Fruit fly (Drosophila melanogaster) whole organism, adult: ENCODE measurements around the gene eIF3l.

Experiments
- CG11617 ChIP-seq: fragments of 200-800 bp; sonication (Bioruptor generic); optimal IDR thresholded peaks from 2 replicates; lab custom pipeline; 2017; ENCODE audit warnings: mild to moderate bottlenecking, missing biosample characterization, missing genetic modification reagents, missing genetic modification characterization
- CG12768 ChIP-seq: fragments of 200-800 bp; sonication (Bioruptor generic); optimal IDR thresholded peaks from 2 replicates; lab custom pipeline; 2017; ENCODE audit warnings: missing biosample characterization, missing genetic modification characterization, mild to moderate bottlenecking, moderate library complexity, missing genetic modification reagents
- CG14711 ChIP-seq: fragments of 200-800 bp; sonication (Bioruptor generic); optimal IDR thresholded peaks from 2 replicates; lab custom pipeline; 2018; ENCODE audit warnings: missing biosample characterization, mild to moderate bottlenecking, missing genetic modification characterization, moderate library complexity
- CG1620 ChIP-seq: fragments of 200-800 bp; sonication (Bioruptor generic); optimal IDR thresholded peaks from 2 replicates; lab custom pipeline; 2016; ENCODE audit warnings: missing biosample characterization, missing genetic modification characterization
- CG33017 ChIP-seq: fragments of 200-800 bp; sonication (Bioruptor generic); optimal IDR thresholded peaks from 2 replicates; lab custom pipeline; 2018; ENCODE audit warnings: missing biosample characterization, mild to moderate bottlenecking, missing genetic modification characterization, moderate library complexity
- CG5204 ChIP-seq: fragments of 200-800 bp; sonication (Bioruptor generic); optimal IDR thresholded peaks from 2 replicates; lab custom pipeline; 2016; ENCODE audit warnings: missing biosample characterization, missing genetic modification characterization
- CG7045 ChIP-seq: fragments of 200-800 bp; sonication (Bioruptor generic); optimal IDR thresholded peaks from 2 replicates; lab custom pipeline; 2017; ENCODE audit warnings: missing biosample characterization, mild to moderate bottlenecking, missing genetic modification characterization
- CG7101 ChIP-seq: fragments of 200-800 bp; sonication (Bioruptor generic); optimal IDR thresholded peaks from 2 replicates; lab custom pipeline; 2018; ENCODE audit warnings: missing biosample characterization, mild to moderate bottlenecking, missing genetic modification characterization, moderate library complexity
- Clk ChIP-seq: fragments of 200-800 bp; sonication (Bioruptor generic); optimal IDR thresholded peaks from 2 replicates; lab custom pipeline; 2017; ENCODE audit warnings: missing biosample characterization, missing genetic modification characterization
- Crg-1 ChIP-seq: fragments of 200-800 bp; sonication (Bioruptor generic); optimal IDR thresholded peaks from 2 replicates; lab custom pipeline; 2016; ENCODE audit warnings: missing biosample characterization, missing genetic modification characterization
- Hr96 ChIP-seq: fragments of 200-800 bp; sonication (Bioruptor generic); optimal IDR thresholded peaks from 2 replicates; lab custom pipeline; 2016; ENCODE audit warnings: missing biosample characterization, missing genetic modification characterization
- Mnt ChIP-seq: fragments of 200-800 bp; sonication (Bioruptor generic); optimal IDR thresholded peaks from 2 replicates; lab custom pipeline; 2016; ENCODE audit warnings: missing biosample characterization, mild to moderate bottlenecking, missing genetic modification characterization
- bab1 ChIP-seq: fragments of 200-800 bp; sonication (Bioruptor generic); optimal IDR thresholded peaks from 3 replicates; lab custom pipeline; 2019; ENCODE audit warnings: missing biosample characterization, mild to moderate bottlenecking, missing genetic modification characterization, moderate library complexity
- cic ChIP-seq: fragments of 200-800 bp; sonication (Bioruptor generic); optimal IDR thresholded peaks from 2 replicates; lab custom pipeline; 2017; ENCODE audit warnings: missing biosample characterization, mild to moderate bottlenecking, missing genetic modification characterization, moderate library complexity
- cnc ChIP-seq, 2 experiments: fragments of >200 bp; optimal IDR thresholded peaks; 2 replicates each; lab custom pipeline; 2017
- kay ChIP-seq: fragments of 200-800 bp; sonication (Bioruptor generic); peaks from one replicate; lab custom pipeline; 2016; ENCODE audit warnings: missing biosample characterization, missing genetic modification characterization, borderline replicate concordance
- ovo ChIP-seq: fragments of 200-800 bp; sonication (Bioruptor generic); optimal IDR thresholded peaks from 2 replicates; lab custom pipeline; 2016; ENCODE audit warnings: missing biosample characterization, missing genetic modification characterization
- pad ChIP-seq: fragments of 200-800 bp; sonication (Bioruptor generic); optimal IDR thresholded peaks from 3 replicates; lab custom pipeline; 2017; ENCODE audit warnings: missing biosample characterization, missing genetic modification characterization, mild to moderate bottlenecking, moderate library complexity, missing genetic modification reagents
- tj ChIP-seq: fragments of 200-800 bp; sonication (Bioruptor generic); optimal IDR thresholded peaks from 3 replicates; lab custom pipeline; 2017; ENCODE audit warnings: missing biosample characterization, mild to moderate bottlenecking, missing genetic modification characterization, moderate library complexity
- toe ChIP-seq: fragments of 200-800 bp; sonication (Bioruptor generic); optimal IDR thresholded peaks from 2 replicates; lab custom pipeline; 2016; ENCODE audit warnings: missing biosample characterization, missing genetic modification characterization

Gene eIF3l

dm6 chr3L:12114188-12114587, 31.7 kb downstream of the eIF3l start:
- TF ChIP-seq pad (GFP tag; lab: Kevin White, UChicago) = no peak
- TF ChIP-seq CG12768 = no peak
- no peak for TF ChIP-seq CG14711
- TF ChIP-seq tj (GFP tag; lab: Kevin White, UChicago) = no peak
- no peak for TF ChIP-seq cic (GFP tag; lab: Kevin White, UChicago)
- no peak for TF ChIP-seq toe (GFP tag; lab: Kevin White, UChicago)
- TF ChIP-seq CG7045 = no peak
- no peak for TF ChIP-seq CG33017 (tag; lab: Kevin White, UChicago)
- TF ChIP-seq Hr96 (GFP tag; lab: Kevin White, UChicago) = no peak
- no peak for TF ChIP-seq CG1620
- no peak for TF ChIP-seq Clk
- TF ChIP-seq Mnt (GFP tag; lab: Kevin White, UChicago) = no peak
- no peak for TF ChIP-seq ovo
- TF ChIP-seq CG7101 (tag; lab: Kevin White, UChicago) = no peak
- no peak for TF ChIP-seq bab1 (GFP tag; lab: Kevin White, UChicago)
- no peak for TF ChIP-seq cnc (optimal IDR thresholded peaks at IDR 0.05; lab: Kevin White, UChicago)
- no peak for TF ChIP-seq CG11617
- TF ChIP-seq kay (GFP tag; lab: Kevin White, UChicago) = no peak
- TF ChIP-seq CG5204 (GFP tag; lab: Kevin White, UChicago) = no peak

- TF ChIP-seq bab1 (GFP tag; lab: Kevin White, UChicago) (no peak), cic (GFP tag; lab: Kevin White, UChicago) (no peak), pad (GFP tag; lab: Kevin White, UChicago) (no peak), Clk (no peak), CG1620 (no peak), toe (GFP tag; lab: Kevin White, UChicago) (no peak), CG7045 (no peak), CG33017 (tag; lab: Kevin White, UChicago) (no peak)
Observed at dm6 chr3L:12113589-12113988, 32.3 kb downstream of the eIF3l start.

- TF ChIP-seq CG5204 (GFP tag; lab: Kevin White, UChicago) (no peak), Clk (no peak), CG7045 (no peak), bab1 (GFP tag; lab: Kevin White, UChicago) (no peak), Hr96 (GFP tag; lab: Kevin White, UChicago) (no peak), cic (GFP tag; lab: Kevin White, UChicago) (no peak), Crg-1 (no peak), ovo (no peak)
Observed at dm6 chr3L:12112967-12113366, 32.9 kb downstream of the eIF3l start.

DNA sequence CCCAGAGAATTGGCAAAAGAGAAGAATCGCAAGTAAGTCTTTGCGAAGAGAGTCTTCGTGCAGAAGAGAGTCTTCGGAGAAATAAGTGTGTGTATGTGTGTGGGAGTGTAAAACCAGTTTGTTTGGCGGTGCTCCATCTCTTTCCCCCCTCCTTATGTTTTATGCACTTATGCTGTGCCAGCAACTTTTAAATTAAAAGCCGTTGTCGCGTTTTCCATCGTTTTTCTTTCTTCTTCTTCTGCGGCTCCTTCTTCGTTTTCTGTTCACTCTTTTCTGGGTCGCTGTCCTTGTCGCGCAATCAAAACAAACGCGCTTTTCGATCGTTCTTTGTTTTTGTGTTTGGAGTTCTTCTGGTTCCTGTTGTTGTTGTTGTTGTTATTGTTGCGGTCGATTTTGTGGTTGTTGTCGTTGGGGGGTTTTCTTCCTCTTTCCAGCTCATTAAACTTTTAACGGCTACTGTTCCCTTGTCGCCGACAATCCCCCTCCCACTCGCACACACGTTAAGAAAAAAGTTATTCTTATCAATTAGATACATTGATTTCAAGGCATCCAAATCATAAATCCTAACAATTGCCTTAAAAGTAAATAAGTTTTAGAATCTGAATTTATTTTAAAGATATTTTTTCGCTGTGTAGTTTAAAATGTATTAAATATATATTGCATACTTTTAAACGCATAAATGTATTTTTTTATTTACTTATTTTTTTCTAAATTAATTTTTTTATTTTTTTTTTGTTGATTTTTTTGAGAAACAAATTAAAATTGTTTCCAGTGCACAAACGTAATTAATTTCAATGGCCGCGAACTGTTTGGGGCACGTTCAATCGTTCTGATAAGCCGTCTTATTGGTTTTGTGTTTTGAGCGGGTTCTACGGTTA, 34.6 kb downstream of the eIF3l start:
- TF ChIP-seq CG1620 (no peak), cnc (optimal IDR thresholded peaks at IDR 0.05; lab: Kevin White, UChicago) (no peak), bab1 (GFP tag; lab: Kevin White, UChicago) (peak; percentile 58), Crg-1 (no peak), tj (GFP tag; lab: Kevin White, UChicago) (peak; percentile 99), CG33017 (tag; lab: Kevin White, UChicago) (no peak), CG12768 (no peak), CG7101 (tag; lab: Kevin White, UChicago) (peak; percentile 40), CG14711 (peak; percentile 61), Mnt (GFP tag; lab: Kevin White, UChicago) (no peak), Hr96 (GFP tag; lab: Kevin White, UChicago) (no peak), CG7045 (no peak), kay (GFP tag; lab: Kevin White, UChicago) (no peak), CG11617 (peak; percentile 24), cic (GFP tag; lab: Kevin White, UChicago) (no peak), toe (GFP tag; lab: Kevin White, UChicago) (no peak), CG5204 (GFP tag; lab: Kevin White, UChicago) (no peak), Clk (no peak), pad (GFP tag; lab: Kevin White, UChicago) (peak; percentile 42), ovo (no peak)

dm6 chr3L:12109045-12109632, 36.8 kb downstream of the eIF3l start:
- TF ChIP-seq kay (GFP tag; lab: Kevin White, UChicago) (no peak), cnc (optimal IDR thresholded peaks at IDR 0.05; lab: Kevin White, UChicago) (no peak)

DNA sequence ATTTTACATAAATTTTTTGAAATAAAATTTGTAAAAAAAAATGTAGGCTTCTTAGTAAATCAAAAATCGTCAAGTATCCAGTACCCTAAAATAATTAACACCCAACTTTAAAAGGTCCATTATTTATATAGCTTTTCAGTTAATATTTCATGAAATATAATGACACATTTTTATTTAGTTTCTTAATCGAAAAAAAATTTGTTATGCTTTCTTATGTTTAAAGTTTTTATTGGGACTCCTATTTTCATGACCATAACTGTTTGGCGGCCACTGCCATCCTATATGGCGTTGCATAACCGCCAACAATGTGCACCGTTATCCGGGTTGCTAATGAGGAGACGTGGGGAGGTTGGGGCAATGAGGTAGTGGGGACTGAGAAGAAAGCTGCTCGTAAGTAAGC, 37.4 kb downstream of the eIF3l start:
- TF ChIP-seq CG7101 (tag; lab: Kevin White, UChicago) (no peak), Clk (no peak), Crg-1 (no peak), CG11617 (no peak), CG5204 (GFP tag; lab: Kevin White, UChicago) (no peak), cic (GFP tag; lab: Kevin White, UChicago) (no peak), tj (GFP tag; lab: Kevin White, UChicago) (no peak), CG14711 (no peak), toe (GFP tag; lab: Kevin White, UChicago) (no peak), Mnt (GFP tag; lab: Kevin White, UChicago) (no peak), bab1 (GFP tag; lab: Kevin White, UChicago) (no peak), ovo (no peak), CG33017 (tag; lab: Kevin White, UChicago) (no peak), pad (GFP tag; lab: Kevin White, UChicago) (no peak), CG7045 (no peak), CG12768 (no peak)
